Worm (Caenorhabditis elegans) whole organism, midembryonic: ENCODE results near the gene ZC239.13.

ENCODE experiments used
- flt-1 ChIP-seq: fragments of 200-800 bp; sonication (Bioruptor generic); IDR thresholded peaks from 2 replicates; pipeline ENCODE4 v1.3.6; 2022; ENCODE audit warnings: missing genetic modification characterization, missing compliant biosample characterization
- med-1 ChIP-seq: sonication (generic microtip); optimal IDR thresholded peaks from 2 replicates; lab custom pipeline; 2017; ENCODE audit warnings: missing genetic modification characterization, mild to moderate bottlenecking, missing compliant biosample characterization, antibody characterized with exemption, missing genetic modification reagents; ENCODE audit not compliant: insufficient read depth

DNA sequence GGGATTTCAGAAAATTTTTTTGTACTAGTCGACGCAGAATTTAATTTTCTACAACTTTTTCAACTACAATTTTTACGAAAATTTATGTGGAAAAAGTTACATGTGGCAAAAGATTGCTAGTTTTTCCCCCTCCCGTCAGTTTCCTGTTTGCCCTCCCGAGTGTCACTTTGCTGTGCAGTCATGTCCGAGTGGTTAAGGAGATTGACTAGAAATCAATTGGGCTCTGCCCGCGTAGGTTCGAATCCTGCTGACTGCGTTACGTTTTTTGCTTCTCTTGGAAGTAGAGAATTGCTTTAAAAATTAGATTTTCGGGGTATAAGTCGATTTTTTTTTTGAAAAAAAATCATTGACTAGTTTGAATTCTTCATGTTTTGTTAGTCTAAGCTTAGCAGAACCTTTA, 45.2 kb upstream of the ZC239.13 start:
- TF ChIP-seq flt-1 (GFP tag; lab: Robert Waterston, UW) (peak; percentile 69), med-1 (GFP tag; lab: Kevin White, UChicago) (no peak)
